Fruit fly (Drosophila melanogaster) whole organism, embryonic: ENCODE measurements around the gene AGO2.

Experiments used
- Adf1 ChIP-seq: fragments of 200-800 bp; sonication (Bioruptor generic); IDR thresholded peaks from 2 replicates; pipeline ENCODE4 v1.3.6; 2022; ENCODE audit warnings: missing biosample characterization, missing genetic modification characterization
- B-H1 ChIP-seq: fragments of 200-800 bp; sonication (Bioruptor generic); IDR thresholded peaks from 3 replicates; pipeline ENCODE4 v1.3.6; 2022; ENCODE audit warnings: missing biosample characterization, missing genetic modification characterization
- CG11093 ChIP-seq: fragments of 200-800 bp; sonication (Bioruptor generic); IDR thresholded peaks from 3 replicates; pipeline ENCODE4 v1.3.6; 2022; ENCODE audit warnings: missing biosample characterization, missing genetic modification characterization
- CG12236 ChIP-seq: fragments of 200-800 bp; sonication (Bioruptor generic); optimal IDR thresholded peaks from 2 replicates; lab custom pipeline; 2016; ENCODE audit warnings: missing biosample characterization, missing genetic modification characterization
- CG13775 ChIP-seq: fragments of 200-800 bp; sonication (Bioruptor generic); optimal IDR thresholded peaks from 3 replicates; lab custom pipeline; 2017; ENCODE audit warnings: missing biosample characterization, mild to moderate bottlenecking, missing genetic modification characterization
- CG14710 ChIP-seq: fragments of 200-800 bp; sonication (Bioruptor generic); optimal IDR thresholded peaks from 3 replicates; lab custom pipeline; 2019; ENCODE audit warnings: missing biosample characterization, mild to moderate bottlenecking, missing genetic modification characterization, moderate library complexity
- CG1603 ChIP-seq: fragments of 200-800 bp; sonication (Bioruptor generic); optimal IDR thresholded peaks from 2 replicates; lab custom pipeline; 2019; ENCODE audit warnings: missing biosample characterization, mild to moderate bottlenecking, missing genetic modification characterization, moderate library complexity
- CG16779 ChIP-seq: fragments of 200-800 bp; sonication (Bioruptor generic); IDR thresholded peaks from 2 replicates; pipeline ENCODE4 v1.3.6; 2022; ENCODE audit warnings: missing biosample characterization, missing genetic modification characterization
- CG18599 ChIP-seq: fragments of 200-800 bp; sonication (Bioruptor generic); optimal IDR thresholded peaks from 3 replicates; lab custom pipeline; 2017; ENCODE audit warnings: missing biosample characterization, missing genetic modification characterization, mild to moderate bottlenecking, moderate library complexity, missing genetic modification reagents
- CG18619 ChIP-seq: fragments of 200-800 bp; sonication (Bioruptor generic); optimal IDR thresholded peaks from 3 replicates; lab custom pipeline; 2017; ENCODE audit warnings: missing biosample characterization, mild to moderate bottlenecking, missing genetic modification characterization
- CG3281 ChIP-seq: fragments of 200-800 bp; sonication (Bioruptor generic); optimal IDR thresholded peaks from 3 replicates; lab custom pipeline; 2017; ENCODE audit warnings: missing biosample characterization, mild to moderate bottlenecking, missing genetic modification characterization
- CG33213 ChIP-seq: fragments of 200-800 bp; sonication (Bioruptor generic); optimal IDR thresholded peaks from 3 replicates; lab custom pipeline; 2016; ENCODE audit warnings: missing biosample characterization, missing genetic modification characterization
- CG34422 ChIP-seq: fragments of 200-800 bp; sonication (Bioruptor generic); IDR thresholded peaks from 3 replicates; pipeline ENCODE4 v1.3.6; 2022; ENCODE audit warnings: missing biosample characterization, missing genetic modification characterization
- CG3726 ChIP-seq: fragments of 200-800 bp; sonication (Bioruptor generic); IDR thresholded peaks from 3 replicates; pipeline ENCODE4, ENCODE4 v1.3.6; 2022; ENCODE audit warnings: missing biosample characterization, missing genetic modification characterization
- CG3838 ChIP-seq: fragments of 200-800 bp; sonication (Bioruptor generic); optimal IDR thresholded peaks from 3 replicates; lab custom pipeline; 2016; ENCODE audit warnings: missing biosample characterization, missing genetic modification characterization
- CG4854 ChIP-seq: fragments of 200-800 bp; sonication (Bioruptor generic); optimal IDR thresholded peaks from 2 replicates; lab custom pipeline; 2016; ENCODE audit warnings: missing biosample characterization, missing genetic modification characterization, inconsistent platforms
- CG7786 ChIP-seq: fragments of 200-800 bp; sonication (Bioruptor generic); optimal IDR thresholded peaks from 2 replicates; lab custom pipeline; 2016; ENCODE audit warnings: missing biosample characterization, missing genetic modification characterization
- CG9932 ChIP-seq: fragments of 200-800 bp; sonication (Bioruptor generic); IDR thresholded peaks from 2 replicates; pipeline ENCODE4 v1.3.6; 2022; ENCODE audit warnings: missing biosample characterization, missing genetic modification characterization
- CkIIα-i1 ChIP-seq: fragments of 200-800 bp; sonication (Bioruptor generic); IDR thresholded peaks from 2 replicates; pipeline ENCODE4 v1.3.6; 2022; ENCODE audit warnings: missing biosample characterization, missing genetic modification characterization
- CoRest ChIP-seq: fragments of 200-800 bp; sonication (Bioruptor generic); optimal IDR thresholded peaks from 3 replicates; lab custom pipeline; 2018; ENCODE audit warnings: missing biosample characterization, mild to moderate bottlenecking, missing genetic modification characterization, moderate library complexity
- E2f1 ChIP-seq: fragments of 200-800 bp; sonication (Bioruptor generic); IDR thresholded peaks from 2 replicates; pipeline ENCODE4 v1.3.6; 2022; ENCODE audit warnings: missing biosample characterization, missing genetic modification characterization
- Hr3 ChIP-seq: fragments of 200-800 bp; sonication (Bioruptor generic); optimal IDR thresholded peaks from 3 replicates; lab custom pipeline; 2016; ENCODE audit warnings: missing biosample characterization, missing genetic modification characterization
- Lim3 ChIP-seq: fragments of 200-800 bp; sonication (Bioruptor generic); IDR thresholded peaks from 2 replicates; pipeline ENCODE4 v1.3.6; 2022; ENCODE audit warnings: missing biosample characterization, missing genetic modification characterization
- NC2α ChIP-seq: fragments of 200-800 bp; sonication (Bioruptor generic); optimal IDR thresholded peaks from 2 replicates; lab custom pipeline; 2016; ENCODE audit warnings: missing biosample characterization, missing genetic modification characterization
- Poxn ChIP-seq: fragments of 200-800 bp; sonication (Bioruptor generic); IDR thresholded peaks from 2 replicates; pipeline ENCODE4 v1.3.6; 2022; ENCODE audit warnings: missing biosample characterization, missing genetic modification characterization
- TFAM ChIP-seq: fragments of 200-800 bp; sonication (Bioruptor generic); optimal IDR thresholded peaks from 2 replicates; lab custom pipeline; 2017; ENCODE audit warnings: missing biosample characterization, missing genetic modification characterization, inconsistent platforms
- Taf1 ChIP-seq: fragments of 200-800 bp; sonication (Bioruptor generic); IDR thresholded peaks from 2 replicates; pipeline ENCODE4 v1.3.6; 2022; ENCODE audit warnings: missing biosample characterization, missing genetic modification characterization
- Xbp1 ChIP-seq: fragments of 200-800 bp; sonication (Bioruptor generic); optimal IDR thresholded peaks from 3 replicates; lab custom pipeline; 2016; ENCODE audit warnings: missing biosample characterization, mild to moderate bottlenecking, missing genetic modification characterization
- abd-A ChIP-seq: fragments of 200-800 bp; sonication (Bioruptor generic); optimal IDR thresholded peaks from 3 replicates; lab custom pipeline; 2019; ENCODE audit warnings: missing biosample characterization, mild to moderate bottlenecking, missing genetic modification characterization, moderate library complexity
- bbx ChIP-seq: fragments of 200-800 bp; sonication (Bioruptor generic); IDR thresholded peaks from 2 replicates; pipeline ENCODE4 v1.3.6; 2022; ENCODE audit warnings: missing biosample characterization, missing genetic modification characterization; ENCODE audit not compliant: partially characterized antibody
- bowl ChIP-seq: fragments of 200-800 bp; sonication (Bioruptor generic); IDR thresholded peaks from 2 replicates; pipeline ENCODE4 v1.3.6; 2022; ENCODE audit warnings: missing biosample characterization, missing genetic modification characterization
- chn ChIP-seq: fragments of 200-800 bp; sonication (Bioruptor generic); optimal IDR thresholded peaks from 2 replicates; lab custom pipeline; 2016; ENCODE audit warnings: missing biosample characterization, missing genetic modification characterization
- dm ChIP-seq: fragments of 200-800 bp; sonication (Bioruptor generic); optimal IDR thresholded peaks from 3 replicates; lab custom pipeline; 2016; ENCODE audit warnings: missing biosample characterization, missing genetic modification characterization
- emc ChIP-seq: fragments of 200-800 bp; sonication (Bioruptor generic); optimal IDR thresholded peaks from 2 replicates; lab custom pipeline; 2016; ENCODE audit warnings: missing biosample characterization, missing genetic modification characterization
- pan ChIP-seq, 4 experiments: fragments of >200 bp in 3 of 4; fragments of 200-800 bp in 1 of 4; sonication (Bioruptor generic) in 1 of 4; optimal IDR thresholded peaks in 3 of 4; IDR thresholded peaks in 1 of 4; 2 replicates each; pipeline versions ENCODE4 v1.3.6 to Lab custom; 2017 to 2022; ENCODE audit warnings: missing biosample characterization in 2 of 4, missing genetic modification characterization in 2 of 4, mixed read lengths in 1 of 4
- pros ChIP-seq: fragments of 200-800 bp; sonication (Bioruptor generic); optimal IDR thresholded peaks from 3 replicates; lab custom pipeline; 2019; ENCODE audit warnings: missing biosample characterization, mild to moderate bottlenecking, missing genetic modification characterization, moderate library complexity
- row ChIP-seq: fragments of 200-800 bp; sonication (Bioruptor generic); IDR thresholded peaks from 3 replicates; pipeline ENCODE4 v1.3.6; 2022; ENCODE audit warnings: missing biosample characterization, missing genetic modification characterization
- ssp ChIP-seq: fragments of 200-800 bp; sonication (Bioruptor generic); IDR thresholded peaks from 2 replicates; pipeline ENCODE4 v1.3.6; 2022; ENCODE audit warnings: missing biosample characterization, missing genetic modification characterization
- wdn ChIP-seq: fragments of 200-800 bp; sonication (Bioruptor generic); IDR thresholded peaks from 2 replicates; pipeline ENCODE4 v1.3.6; 2022; ENCODE audit warnings: missing biosample characterization, missing genetic modification characterization

AGO2 gene

DNA sequence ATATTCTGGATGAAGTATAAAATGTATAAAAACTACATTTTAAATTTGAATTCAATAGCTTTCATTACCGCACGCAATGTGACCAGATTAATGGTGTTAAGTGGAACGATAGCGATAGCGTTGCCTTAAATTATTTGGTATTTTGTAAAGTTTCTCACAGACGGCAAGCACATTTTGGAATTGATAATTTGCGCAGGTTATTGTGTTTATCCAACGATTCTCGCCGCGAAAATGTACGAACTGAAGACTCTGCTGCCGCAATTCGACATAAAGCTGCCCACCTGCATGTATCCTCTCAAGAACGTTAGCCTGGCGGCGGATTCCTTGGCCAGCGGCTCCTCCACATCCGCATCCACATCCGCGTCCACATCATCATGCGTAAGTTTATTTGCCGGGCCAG, 29.6 kb downstream of the AGO2 start, which contains the start of gene AIMP2 (continued):
- TF ChIP-seq CG3281 (GFP tag; lab: Kevin White, UChicago) (no peak), row (no peak), Poxn (GFP tag; lab: Robert Waterston, UW) (no peak), ssp (GFP tag; lab: Robert Waterston, UW) (no peak), CG7786 (GFP tag; lab: Kevin White, UChicago) (no peak), emc (GFP tag; lab: Kevin White, UChicago) (no peak), B-H1 (no peak), CG3726 (GFP tag; lab: Robert Waterston, UW) (no peak), CoRest (tag; lab: Kevin White, UChicago) (no peak), CG11093 (GFP tag; lab: Robert Waterston, UW) (no peak), Adf1 (GFP tag; lab: Robert Waterston, UW) (no peak), Taf1 (GFP tag; lab: Robert Waterston, UW) (no peak), pros (GFP tag; lab: Kevin White, UChicago) (no peak), E2f1 (GFP tag; lab: Robert Waterston, UW) (no peak), TFAM (no peak), Hr3 (GFP tag; lab: Kevin White, UChicago) (no peak), chn (GFP tag; lab: Kevin White, UChicago) (no peak), wdn (GFP tag; lab: Robert Waterston, UW) (no peak), CG4854 (GFP tag; lab: Kevin White, UChicago) (no peak), CG3838 (GFP tag; lab: Kevin White, UChicago) (no peak), CG12236 (GFP tag; lab: Kevin White, UChicago) (no peak), pan (optimal IDR thresholded peaks at IDR 0.05; lab: Kevin White, UChicago) (no peak), pan (GFP tag; optimal IDR thresholded peaks at IDR 0.05 in 1 of 2, IDR thresholded peaks at IDR 0.05 in 1 of 2) (no peak), dm (GFP tag; lab: Kevin White, UChicago) (peak; percentile 34), bowl (GFP tag; lab: Robert Waterston, UW) (no peak), CG16779 (GFP tag; lab: Robert Waterston, UW) (0 out of 2 replicates have a peak, but pooled peaks have one; percentile 29), bbx (GFP tag; lab: Robert Waterston, UW) (0 out of 2 replicates have a peak, but pooled peaks have one; percentile 50), abd-A (tag; lab: Kevin White, UChicago) (no peak), CG18619 (no peak), CG9932 (no peak), CG18599 (no peak), Lim3 (GFP tag; lab: Robert Waterston, UW) (no peak), CG1603 (tag; lab: Kevin White, UChicago) (peak; percentile 63), CG14710 (tag; lab: Kevin White, UChicago) (peak; percentile 18), CG13775 (GFP tag; lab: Kevin White, UChicago) (peak; percentile 100), NC2α (GFP tag; lab: Kevin White, UChicago) (no peak), CG34422 (GFP tag; lab: Robert Waterston, UW) (peak; percentile 12; the same call in 1 of the 3 replicates), CG33213 (no peak), CkIIα-i1 (GFP tag; lab: Robert Waterston, UW) (no peak), Xbp1 (GFP tag; lab: Kevin White, UChicago) (no peak)
- TF ChIP-seq, all 482 proteins: peak for 43
